Worm (Caenorhabditis elegans) whole organism, L3 larva: Measurements from ENCODE around the gene rps-18.

Experiments
- ama-1 ChIP-seq: fragments of 150-350 bp; optimal IDR thresholded peaks from 2 replicates; lab custom pipeline; 2018
- ceh-28 ChIP-seq: fragments of 150-350 bp; optimal IDR thresholded peaks from 2 replicates; lab custom pipeline; 2014; ENCODE audit warnings: missing biosample characterization, missing genetic modification reagents, missing genetic modification characterization
- egl-27 ChIP-seq: sonication (generic microtip); optimal IDR thresholded peaks from 4 replicates; lab custom pipeline; 2017; ENCODE audit warnings: missing biosample characterization, missing genetic modification reagents, missing genetic modification characterization
- fkh-10 ChIP-seq: sonication (generic microtip); optimal IDR thresholded peaks from 2 replicates; lab custom pipeline; 2017; ENCODE audit warnings: missing biosample characterization, missing genetic modification reagents, missing genetic modification characterization
- hmg-11 ChIP-seq: sonication (generic microtip); optimal IDR thresholded peaks from 2 replicates; lab custom pipeline; 2016; ENCODE audit warnings: missing genetic modification characterization, missing compliant biosample characterization
- lin-15B ChIP-seq: fragments of 150-350 bp; optimal IDR thresholded peaks from 2 replicates; lab custom pipeline; 2014; ENCODE audit warnings: missing biosample characterization, missing genetic modification characterization
- nhr-12 ChIP-seq: fragments of 150-350 bp; optimal IDR thresholded peaks from 2 replicates; lab custom pipeline; 2014; ENCODE audit warnings: missing biosample characterization, missing genetic modification characterization
- nhr-28 ChIP-seq: fragments of 150-350 bp; optimal IDR thresholded peaks from 2 replicates; lab custom pipeline; 2014; ENCODE audit warnings: missing biosample characterization, missing genetic modification characterization
- nhr-77 ChIP-seq: fragments of 150-350 bp; optimal IDR thresholded peaks from 2 replicates; lab custom pipeline; 2014; ENCODE audit warnings: missing biosample characterization, missing genetic modification characterization
- pqm-1 ChIP-seq: fragments of 150-350 bp; optimal IDR thresholded peaks from 2 replicates; lab custom pipeline; 2017; ENCODE audit warnings: missing biosample characterization, missing genetic modification characterization, inconsistent platforms
- skn-1 ChIP-seq: fragments of 150-350 bp; optimal IDR thresholded peaks from 2 replicates; lab custom pipeline; 2014; ENCODE audit warnings: missing biosample characterization, missing genetic modification characterization
- unc-62 ChIP-seq: fragments of 150-350 bp; sonication (generic microtip); optimal IDR thresholded peaks from 4 replicates; lab custom pipeline; 2014; ENCODE audit warnings: missing biosample characterization, missing genetic modification reagents, missing genetic modification characterization
- ztf-11 ChIP-seq: fragments of 150-350 bp; optimal IDR thresholded peaks from 2 replicates; lab custom pipeline; 2014; ENCODE audit warnings: missing biosample characterization, missing genetic modification characterization
- ztf-4 ChIP-seq: fragments of 150-350 bp; optimal IDR thresholded peaks from 2 replicates; lab custom pipeline; 2014; ENCODE audit warnings: missing biosample characterization, missing genetic modification characterization

- TF ChIP-seq ztf-4 (no peak), ztf-11 (tag; lab: Kevin White, UChicago) (no peak), fkh-10 (GFP tag; lab: Kevin White, UChicago) (no peak), nhr-28 (tag; lab: Kevin White, UChicago) (no peak), egl-27 (no peak), ceh-28 (no peak), unc-62 (no peak), nhr-77 (tag; lab: Kevin White, UChicago) (no peak), ama-1 (no peak), nhr-12 (tag; lab: Kevin White, UChicago) (no peak), hmg-11 (tag; lab: Kevin White, UChicago) (no peak), pqm-1 (tag; lab: Kevin White, UChicago) (no peak), lin-15B (tag; lab: Kevin White, UChicago) (no peak), skn-1 (no peak)
Measured at ce11 chrIV:14782211-14782610, 43.3 kb upstream of the rps-18 start, which contains the start of gene Y57G11C.1130.
